Worm (Caenorhabditis elegans) whole organism, L4 larva: ENCODE measurements around the gene C35D10.1.

Experiments
- F10B5.3 ChIP-seq: sonication (generic microtip); optimal IDR thresholded peaks from 2 replicates; lab custom pipeline; 2016; ENCODE audit warnings: mild to moderate bottlenecking, missing genetic modification characterization, missing compliant biosample characterization
- aha-1 ChIP-seq: fragments of 150-350 bp; peaks from one replicate; lab custom pipeline; 2014; ENCODE audit warnings: missing biosample characterization, missing genetic modification characterization
- aly-2 ChIP-seq: sonication (generic microtip); optimal IDR thresholded peaks from 2 replicates; lab custom pipeline; 2018; ENCODE audit warnings: missing biosample characterization, missing genetic modification characterization
- ceh-20 ChIP-seq: fragments of 200-800 bp; sonication (Bioruptor generic); IDR thresholded peaks from 2 replicates; pipeline ENCODE4 v1.3.6; 2022; ENCODE audit warnings: missing genetic modification reagents, missing genetic modification characterization, missing compliant biosample characterization
- ceh-28 ChIP-seq: fragments of 150-350 bp; optimal IDR thresholded peaks from 2 replicates; lab custom pipeline; 2014; ENCODE audit warnings: missing biosample characterization, missing genetic modification reagents, missing genetic modification characterization
- ces-1 ChIP-seq: fragments of 150-350 bp; sonication (generic microtip); optimal IDR thresholded peaks from 4 replicates; lab custom pipeline; 2014; ENCODE audit warnings: missing biosample characterization, missing genetic modification reagents, missing genetic modification characterization
- cey-2 ChIP-seq: sonication (generic microtip); optimal IDR thresholded peaks from 3 replicates; lab custom pipeline; 2017; ENCODE audit warnings: missing genetic modification characterization, mild to moderate bottlenecking, missing compliant biosample characterization, antibody characterized with exemption, borderline replicate concordance; ENCODE audit not compliant: insufficient read depth
- daf-12 ChIP-seq: fragments of 150-350 bp; optimal IDR thresholded peaks from 2 replicates; lab custom pipeline; 2014; ENCODE audit warnings: missing biosample characterization, missing genetic modification reagents, missing genetic modification characterization
- daf-16 ChIP-seq, 3 experiments: sonication (generic microtip); optimal IDR thresholded peaks; 2 replicates each; lab custom pipeline; 2016 to 2017; ENCODE audit warnings: missing genetic modification characterization in 3 of 3, missing genetic modification reagents in 3 of 3, mild to moderate bottlenecking in 2 of 3, missing compliant biosample characterization in 2 of 3, missing biosample characterization in 1 of 3, moderate library complexity in 1 of 3
- daf-8 ChIP-seq: fragments of 200-800 bp; sonication (Bioruptor generic); IDR thresholded peaks from 2 replicates; pipeline ENCODE4 v1.3.6; 2022; ENCODE audit warnings: missing genetic modification characterization, missing compliant biosample characterization
- dmd-6 ChIP-seq: fragments of 200-800 bp; sonication (Bioruptor generic); IDR thresholded peaks from 2 replicates; pipeline ENCODE4 v1.3.6; 2022; ENCODE audit warnings: missing genetic modification reagents, missing genetic modification characterization, missing compliant biosample characterization
- dmd-8 ChIP-seq: fragments of 200-800 bp; sonication (Bioruptor generic); IDR thresholded peaks from 2 replicates; pipeline ENCODE4 v1.3.6; 2022; ENCODE audit warnings: missing genetic modification characterization, missing compliant biosample characterization
- egl-27 ChIP-seq: sonication (generic microtip); optimal IDR thresholded peaks from 3 replicates; lab custom pipeline; 2017; ENCODE audit warnings: missing biosample characterization, missing genetic modification reagents, missing genetic modification characterization
- hif-1 ChIP-seq, 2 experiments: sonication (generic microtip); optimal IDR thresholded peaks; 2 replicates each; lab custom pipeline; 2016 to 2017; ENCODE audit warnings: missing compliant biosample characterization in 2 of 2, missing genetic modification characterization in 2 of 2, missing genetic modification reagents in 2 of 2, missing genotype in 2 of 2, mild to moderate bottlenecking in 1 of 2
- hlh-30 ChIP-seq: sonication (generic microtip); optimal IDR thresholded peaks from 2 replicates; lab custom pipeline; 2017; ENCODE audit warnings: antibody characterized with exemption, mild to moderate bottlenecking, missing genetic modification characterization, missing compliant biosample characterization; ENCODE audit not compliant: insufficient read depth
- hmg-1.1 ChIP-seq: fragments of 200-800 bp; sonication (Bioruptor generic); IDR thresholded peaks from 2 replicates; pipeline ENCODE4 v1.3.6; 2022; ENCODE audit warnings: missing genetic modification reagents, missing genetic modification characterization, missing compliant biosample characterization
- lin-1 ChIP-seq: fragments of 200-800 bp; sonication (Bioruptor generic); IDR thresholded peaks from 2 replicates; pipeline ENCODE4 v1.3.6; 2022; ENCODE audit warnings: missing genetic modification reagents, missing genetic modification characterization, missing compliant biosample characterization
- lin-29 ChIP-seq: fragments of 200-800 bp; sonication (Bioruptor generic); IDR thresholded peaks from 2 replicates; pipeline ENCODE4 v1.3.6; 2022; ENCODE audit warnings: missing genetic modification reagents, missing genetic modification characterization, missing compliant biosample characterization
- lin-38 ChIP-seq: fragments of 200-800 bp; sonication (Bioruptor generic); IDR thresholded peaks from 2 replicates; pipeline ENCODE4 v1.3.6; 2022; ENCODE audit warnings: missing genetic modification reagents, missing genetic modification characterization, missing compliant biosample characterization
- lir-3 ChIP-seq: sonication (generic microtip); optimal IDR thresholded peaks from 2 replicates; lab custom pipeline; 2016; ENCODE audit warnings: mild to moderate bottlenecking, missing genetic modification characterization, missing compliant biosample characterization
- lsy-2 ChIP-seq, 2 experiments: fragments of 150-350 bp in 1 of 2; sonication (generic microtip) in 1 of 2; optimal IDR thresholded peaks; 2 replicates each; lab custom pipeline; 2014 to 2017; ENCODE audit warnings: missing biosample characterization in 2 of 2, missing genetic modification characterization in 2 of 2
- madf-5 ChIP-seq, 2 experiments: fragments of 200-800 bp; sonication (Bioruptor generic); IDR thresholded peaks; 2 replicates each; pipeline ENCODE4 v1.3.6; 2022; ENCODE audit warnings: missing compliant biosample characterization in 2 of 2, missing genetic modification characterization in 2 of 2
- madf-9 ChIP-seq: fragments of 200-800 bp; sonication (Bioruptor generic); conservative IDR thresholded peaks from 2 replicates; pipeline ENCODE4 v1.3.6; 2022; ENCODE audit warnings: missing genetic modification reagents, missing genetic modification characterization, missing compliant biosample characterization
- mxl-3 ChIP-seq: fragments of 200-800 bp; sonication (Bioruptor generic); optimal IDR thresholded peaks from 2 replicates; lab custom pipeline; 2018; ENCODE audit warnings: mild to moderate bottlenecking, missing genetic modification characterization, missing compliant biosample characterization
- nhr-10 ChIP-seq: fragments of 150-350 bp; optimal IDR thresholded peaks from 2 replicates; lab custom pipeline; 2014; ENCODE audit warnings: missing biosample characterization, missing genetic modification characterization
- nhr-111 ChIP-seq: fragments of 200-800 bp; sonication (Bioruptor generic); optimal IDR thresholded peaks from 2 replicates; lab custom pipeline; 2018; ENCODE audit warnings: mild to moderate bottlenecking, missing genetic modification characterization, missing compliant biosample characterization
- nhr-237 ChIP-seq: sonication (generic microtip); optimal IDR thresholded peaks from 2 replicates; lab custom pipeline; 2017; ENCODE audit warnings: missing biosample characterization, missing genetic modification characterization
- spr-1 ChIP-seq: sonication (generic microtip); optimal IDR thresholded peaks from 2 replicates; lab custom pipeline; 2016; ENCODE audit warnings: mild to moderate bottlenecking, missing genetic modification characterization, missing compliant biosample characterization
- spr-3 ChIP-seq: fragments of 200-800 bp; sonication (Bioruptor generic); optimal IDR thresholded peaks from 2 replicates; lab custom pipeline; 2018; ENCODE audit warnings: mild to moderate bottlenecking, missing genetic modification characterization, missing compliant biosample characterization
- unc-62 ChIP-seq, 3 experiments: fragments of 150-350 bp in 1 of 3; sonication (generic microtip); optimal IDR thresholded peaks in 2 of 3; peaks in 1 of 3; 1 replicate in 1 of 3; 2 replicates in 2 of 3; lab custom pipeline; 2014 to 2017; ENCODE audit warnings: missing biosample characterization in 3 of 3, missing genetic modification characterization in 3 of 3, missing genetic modification reagents in 3 of 3, missing genotype in 1 of 3
- zag-1 ChIP-seq: fragments of 150-350 bp; optimal IDR thresholded peaks from 2 replicates; lab custom pipeline; 2014; ENCODE audit warnings: missing biosample characterization, missing genetic modification characterization
- zip-2 ChIP-seq: fragments of 150-350 bp; optimal IDR thresholded peaks from 2 replicates; lab custom pipeline; 2014; ENCODE audit warnings: missing biosample characterization, missing genetic modification characterization
- ztf-11 ChIP-seq: fragments of 150-350 bp; optimal IDR thresholded peaks from 2 replicates; lab custom pipeline; 2014; ENCODE audit warnings: missing biosample characterization, missing genetic modification characterization

Gene C35D10.1

DNA sequence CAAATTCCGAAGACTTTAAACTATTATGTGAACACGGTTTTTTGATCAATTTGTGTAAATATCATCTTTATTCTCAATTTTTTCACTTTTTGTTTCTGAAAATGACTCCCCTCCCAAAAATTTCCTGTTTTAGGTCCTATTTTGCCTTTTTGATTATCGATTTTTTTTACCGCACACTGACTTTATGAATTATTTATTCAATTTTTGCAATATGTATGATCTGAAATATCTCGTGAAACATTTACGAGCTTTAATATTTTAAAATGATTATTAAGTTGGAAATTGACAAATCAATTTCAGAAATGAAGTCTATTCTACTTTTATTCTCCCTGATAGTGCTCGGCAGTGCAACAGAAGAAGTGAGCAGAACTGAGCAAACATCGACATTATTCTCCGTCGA lies at the start of gene C35D10.1:
Gene C35D10.1, plus strand, starts transcription at position 301 of the 400 bp plus-strand sequence.
- TF ChIP-seq lin-38 (GFP tag; lab: Robert Waterston, UW) (peak; percentile 62), ztf-11 (tag; lab: Kevin White, UChicago) (no peak), ceh-28 (tag; lab: Kevin White, UChicago) (peak; percentile 38)

DNA sequence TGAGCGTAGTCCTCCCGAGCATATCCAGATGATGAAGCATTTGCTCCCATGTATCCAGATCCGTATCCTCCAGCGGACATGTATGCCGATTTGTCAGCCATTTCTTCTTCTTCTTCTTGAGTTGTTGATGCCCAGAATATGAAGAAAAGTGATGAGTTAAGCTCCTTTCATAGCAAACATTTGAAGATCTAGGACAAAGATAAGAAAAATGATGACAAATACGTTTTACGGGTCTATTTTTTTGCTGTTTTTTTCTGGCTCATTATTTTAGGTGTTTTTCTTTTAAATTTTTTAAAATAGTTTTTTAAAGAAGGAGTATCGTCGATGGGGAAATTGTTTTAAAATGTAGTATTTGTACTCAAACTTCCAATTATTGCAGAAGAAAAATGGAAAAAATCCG lies 49.3 kb upstream of the C35D10.1 start, which contains the start of gene nspd-9:
Gene nspd-9, minus strand, starts transcription at position 101 of the 400 bp plus-strand sequence.
- no peak for TF ChIP-seq dmd-8 (GFP tag; lab: Robert Waterston, UW)
- no peak for TF ChIP-seq daf-12
- no peak for TF ChIP-seq zag-1
- no peak for TF ChIP-seq lin-38 (GFP tag; lab: Robert Waterston, UW)
- no peak for TF ChIP-seq nhr-10 (tag; lab: Kevin White, UChicago)
- TF ChIP-seq lir-3 (tag; lab: Kevin White, UChicago) = no peak
- no peak for TF ChIP-seq ceh-28 (tag; lab: Kevin White, UChicago)
- TF ChIP-seq madf-9 (GFP tag; lab: Robert Waterston, UW) = no peak
- TF ChIP-seq lin-29 = no peak
- TF ChIP-seq ces-1 = no peak
- TF ChIP-seq hmg-1.1 (GFP tag; lab: Robert Waterston, UW) = no peak
- TF ChIP-seq madf-5 (GFP tag; IDR thresholded peaks at IDR 0.05; lab: Robert Waterston, UW) = no peak
- TF ChIP-seq lin-1 (GFP tag; lab: Robert Waterston, UW) = no peak
- TF ChIP-seq cey-2 (tag; lab: Kevin White, UChicago) = no peak
- TF ChIP-seq daf-8 (GFP tag; lab: Robert Waterston, UW) = no peak
- TF ChIP-seq spr-3 = no peak

DNA sequence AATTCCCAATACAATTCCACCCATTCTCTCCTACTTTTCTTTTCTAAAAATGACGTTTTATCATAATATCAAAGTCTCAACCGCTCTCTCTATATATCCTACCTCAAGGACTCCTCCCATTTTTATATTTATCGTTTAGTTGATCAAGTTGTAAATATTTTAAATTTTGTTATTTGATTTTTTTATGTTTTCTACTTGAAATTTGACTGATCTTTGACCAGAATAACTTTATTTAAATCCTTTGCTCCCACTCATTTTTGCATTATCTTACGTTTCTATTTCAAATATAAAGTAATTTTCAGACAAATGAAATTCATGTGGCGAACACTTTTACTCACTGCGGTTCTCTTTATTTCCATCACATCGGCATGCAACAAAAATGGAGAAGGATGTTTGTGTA lies 42.1 kb upstream of the C35D10.1 start, which contains the start of the genes acbp-7 and F26A1.19:
Gene acbp-7, plus strand, starts transcription at position 301 of the 400 bp plus-strand sequence.
Gene F26A1.19, plus strand, starts transcription at position 303 of the 400 bp plus-strand sequence.
- TF ChIP-seq lin-38 (GFP tag; lab: Robert Waterston, UW) (no peak), nhr-237 (no peak), lin-29 (no peak), madf-5 (GFP tag; IDR thresholded peaks at IDR 0.05; lab: Robert Waterston, UW) (no peak), hif-1 (tag; optimal IDR thresholded peaks at IDR 0.05; lab: Kevin White, UChicago) (no peak), zip-2 (tag; lab: Kevin White, UChicago) (no peak), aly-2 (tag; lab: Kevin White, UChicago) (no peak), daf-16 (GFP tag; optimal IDR thresholded peaks at IDR 0.05; lab: Kevin White, UChicago) (no peak), daf-16 (tag; optimal IDR thresholded peaks at IDR 0.05; lab: Kevin White, UChicago) (no peak), nhr-111 (no peak), lsy-2 (tag; optimal IDR thresholded peaks at IDR 0.05; lab: Kevin White, UChicago) (no peak)

DNA sequence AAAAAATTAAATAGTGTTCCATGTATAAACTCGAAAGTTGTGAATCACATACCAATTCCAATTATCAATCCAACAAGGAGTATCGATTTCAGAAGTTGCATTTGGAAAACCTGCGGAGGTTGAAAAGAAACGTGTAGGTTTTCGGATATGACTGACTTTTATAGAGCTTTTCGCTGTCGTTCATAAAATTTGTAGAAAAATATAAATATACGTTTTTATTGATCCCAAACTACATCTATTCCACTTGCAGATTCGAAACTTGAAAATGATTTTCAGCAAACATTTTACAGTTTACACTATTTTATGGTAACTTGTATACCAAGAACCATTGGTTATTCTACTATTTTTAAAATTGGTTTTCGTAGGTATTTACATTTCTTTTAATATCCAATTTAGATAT lies 37.4 kb upstream of the C35D10.1 start, which contains the start of gene clec-156:
Gene clec-156, minus strand, starts transcription at position 101 of the 400 bp plus-strand sequence.
- TF ChIP-seq mxl-3 (no peak), unc-62 (GFP tag; optimal IDR thresholded peaks at IDR 0.05 in 1 of 2; lab: Kevin White, UChicago) (peak in 1 of 2 experiments; percentile 51), unc-62 (tag; optimal IDR thresholded peaks at IDR 0.05; lab: Kevin White, UChicago) (no peak)

DNA sequence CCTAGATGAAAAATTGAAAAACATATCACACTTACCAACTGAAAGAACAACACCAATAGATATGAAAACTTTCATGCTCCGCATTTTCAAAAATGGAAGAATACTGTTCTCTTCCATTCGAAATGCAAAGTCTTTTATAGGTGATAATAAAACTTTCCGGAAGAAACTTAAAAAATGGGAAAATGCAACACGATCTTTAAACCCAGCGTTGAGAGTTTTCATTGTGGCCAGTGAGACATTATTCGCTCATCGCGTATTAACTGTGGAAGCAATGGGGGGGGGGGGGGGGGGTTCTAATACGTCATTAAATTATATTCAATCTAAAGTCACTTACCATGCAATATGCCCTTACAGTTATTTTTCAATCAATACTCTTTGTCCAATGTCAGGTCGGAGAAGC lies 35.2 kb upstream of the C35D10.1 start, which contains the start of the genes clec-157 and fkh-5:
Gene clec-157, minus strand, starts transcription at position 101 of the 400 bp plus-strand sequence.
Gene fkh-5, plus strand, starts transcription at position 336 of the 400 bp plus-strand sequence.
- peak in 1 of 2 experiments; percentile 63 for TF ChIP-seq unc-62 (GFP tag; optimal IDR thresholded peaks at IDR 0.05 in 1 of 2; lab: Kevin White, UChicago)
- TF ChIP-seq unc-62 (tag; optimal IDR thresholded peaks at IDR 0.05; lab: Kevin White, UChicago) = no peak
- no peak for TF ChIP-seq F10B5.3 (tag; lab: Kevin White, UChicago)

DNA sequence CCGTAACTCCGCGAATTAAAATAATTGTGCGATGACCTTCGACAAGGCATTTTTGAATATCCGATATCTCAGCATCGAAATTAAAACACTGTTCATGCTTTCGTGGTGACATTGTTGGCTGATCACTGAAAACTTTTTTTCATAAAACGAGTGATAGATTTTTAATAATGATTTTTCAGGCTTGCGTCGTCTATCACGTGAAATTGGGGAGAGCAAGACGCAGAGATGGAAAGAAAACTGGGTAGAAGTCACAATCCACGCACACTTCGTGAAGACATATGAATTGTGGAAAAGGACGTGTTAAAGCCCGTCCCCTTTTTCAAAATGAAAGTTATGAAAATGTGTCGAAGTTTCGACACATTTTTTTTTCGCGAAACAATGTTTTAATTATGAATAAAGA lies 29.8 kb upstream of the C35D10.1 start, which contains the start of gene nonu-1:
Gene nonu-1, minus strand, starts transcription at position 169 of the 400 bp plus-strand sequence.
- TF ChIP-seq hlh-30 (tag; lab: Kevin White, UChicago) (peak; percentile 86), aha-1 (tag; lab: Kevin White, UChicago) (peak; percentile 64), dmd-6 (GFP tag; lab: Robert Waterston, UW) (peak; percentile 11; the same call in 1 of the 2 replicates), daf-8 (GFP tag; lab: Robert Waterston, UW) (no peak), egl-27 (tag; lab: Kevin White, UChicago) (no peak), spr-1 (tag; lab: Kevin White, UChicago) (no peak), ceh-28 (tag; lab: Kevin White, UChicago) (no peak), ceh-20 (GFP tag; lab: Robert Waterston, UW) (no peak)
